Fruit fly (Drosophila melanogaster): Measurements from ENCODE around the gene CG42541.

CG42541 gene

DNA sequence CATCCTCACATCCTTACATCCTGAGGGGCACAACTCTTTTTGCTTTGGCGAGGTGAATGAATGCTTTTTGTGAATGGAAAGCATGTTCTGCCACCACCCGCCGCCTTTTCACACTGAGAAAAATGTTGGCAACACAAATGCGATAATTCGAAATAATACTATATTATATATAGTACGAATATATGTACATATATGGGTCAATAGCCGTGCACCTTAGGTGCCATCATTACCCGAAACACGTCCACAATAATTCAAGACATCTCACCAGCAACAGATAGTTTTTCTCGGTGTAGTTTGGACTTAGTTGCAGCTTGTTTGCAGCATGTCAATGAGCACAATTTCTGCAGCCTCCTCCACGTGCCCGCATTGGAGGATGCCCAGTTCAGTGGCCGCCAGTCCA is 1.3 kb upstream of the CG42541 start:
- TF ChIP-seq pan (optimal IDR thresholded peaks at IDR 0.05) (no peak), Dll (optimal IDR thresholded peaks at IDR 0.05) (no peak), usp (GFP tag; optimal IDR thresholded peaks at IDR 0.05) (no peak), CG8478 (optimal IDR thresholded peaks at IDR 0.05) (no peak), psq (optimal IDR thresholded peaks at IDR 0.05) (no peak), EcR (GFP tag; optimal IDR thresholded peaks at IDR 0.05) (no peak)

DNA sequence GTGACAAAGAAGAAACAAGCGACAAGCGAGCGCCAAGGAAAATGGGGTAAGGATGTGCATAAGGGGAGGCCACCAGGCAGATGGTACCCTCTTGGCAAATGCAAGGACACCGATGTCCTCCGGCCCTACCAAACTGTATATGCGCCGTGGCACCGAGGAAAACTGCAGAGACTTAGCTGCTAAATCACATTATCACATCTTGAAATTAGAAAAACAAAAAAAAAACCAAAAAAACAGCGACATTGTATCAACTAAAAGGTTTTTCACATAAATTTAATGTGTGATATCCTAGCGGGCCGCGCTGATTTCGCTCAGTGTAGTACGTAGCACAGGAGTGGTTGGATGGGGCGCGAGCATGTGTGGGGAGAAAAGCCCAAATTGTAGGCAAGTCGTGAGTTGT is 1.9 kb downstream of the CG42541 start:
- no peak for TF ChIP-seq CG8478 (optimal IDR thresholded peaks at IDR 0.05)
- no peak for TF ChIP-seq pan (optimal IDR thresholded peaks at IDR 0.05)
- TF ChIP-seq EcR (GFP tag; optimal IDR thresholded peaks at IDR 0.05), result no peak
- TF ChIP-seq usp (GFP tag; optimal IDR thresholded peaks at IDR 0.05), result no peak
- no peak for TF ChIP-seq Dll (optimal IDR thresholded peaks at IDR 0.05)
- TF ChIP-seq psq (optimal IDR thresholded peaks at IDR 0.05), result no peak

DNA sequence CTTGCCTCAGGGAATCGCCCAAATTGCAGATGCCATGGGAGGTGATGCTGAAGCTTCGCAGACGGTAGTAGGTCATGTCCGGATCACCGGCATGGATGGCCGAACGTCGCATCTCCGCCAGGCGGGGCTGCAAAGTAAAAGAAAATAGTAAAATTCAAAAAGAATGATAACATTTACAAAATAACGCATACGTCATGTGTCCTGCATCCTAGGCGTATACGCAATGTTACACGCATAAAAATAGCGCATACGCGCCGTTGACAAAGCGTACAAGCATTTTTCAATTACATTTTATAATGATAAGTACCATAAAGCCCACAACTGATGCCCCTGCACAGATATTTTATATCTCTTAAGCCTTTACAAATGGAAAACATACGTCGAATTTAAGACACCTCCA is 28.5 kb downstream of the CG42541 start:
- TF ChIP-seq usp (GFP tag; optimal IDR thresholded peaks at IDR 0.05), result no peak
- no peak for TF ChIP-seq pan (optimal IDR thresholded peaks at IDR 0.05)
- TF ChIP-seq psq (optimal IDR thresholded peaks at IDR 0.05), result no peak
- TF ChIP-seq CG8478 (optimal IDR thresholded peaks at IDR 0.05), result no peak
- TF ChIP-seq Dll (optimal IDR thresholded peaks at IDR 0.05), result no peak

DNA sequence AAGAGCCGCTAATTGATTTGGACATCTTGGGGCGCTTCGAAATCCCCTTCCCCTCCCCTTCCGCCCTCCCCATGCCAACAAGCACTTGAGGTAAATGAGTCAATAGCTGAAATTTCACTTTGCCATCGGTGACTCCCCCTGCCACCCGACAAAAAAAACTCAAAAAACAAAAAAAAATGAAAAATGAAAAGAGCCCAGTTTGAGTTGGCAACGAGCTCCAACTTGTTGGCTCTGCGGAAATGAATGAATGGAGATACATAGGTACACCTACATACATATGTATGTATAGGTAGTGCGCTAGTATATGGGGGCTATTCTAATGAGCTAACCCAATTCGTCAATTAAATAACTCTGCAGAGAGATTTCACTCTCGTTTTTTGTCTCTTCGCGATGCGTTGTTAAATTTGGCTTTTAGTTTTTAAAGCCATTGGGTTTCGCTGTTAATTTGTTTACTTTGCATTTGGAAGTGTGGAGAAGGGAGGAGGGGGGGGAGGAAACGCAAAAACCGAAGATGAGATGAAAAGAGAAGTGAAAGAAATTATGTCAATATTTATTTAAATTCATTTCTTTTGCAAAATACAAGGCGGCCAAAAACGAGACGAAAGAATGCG is 42.7 kb downstream of the CG42541 start:
- TF ChIP-seq pan (optimal IDR thresholded peaks at IDR 0.05), result no peak
- TF ChIP-seq CG8478 (optimal IDR thresholded peaks at IDR 0.05), result no peak
- no peak for TF ChIP-seq usp (GFP tag; optimal IDR thresholded peaks at IDR 0.05)
- no peak for TF ChIP-seq EcR (GFP tag; optimal IDR thresholded peaks at IDR 0.05)
- no peak for TF ChIP-seq Dll (optimal IDR thresholded peaks at IDR 0.05)
- no peak for TF ChIP-seq psq (optimal IDR thresholded peaks at IDR 0.05)

DNA sequence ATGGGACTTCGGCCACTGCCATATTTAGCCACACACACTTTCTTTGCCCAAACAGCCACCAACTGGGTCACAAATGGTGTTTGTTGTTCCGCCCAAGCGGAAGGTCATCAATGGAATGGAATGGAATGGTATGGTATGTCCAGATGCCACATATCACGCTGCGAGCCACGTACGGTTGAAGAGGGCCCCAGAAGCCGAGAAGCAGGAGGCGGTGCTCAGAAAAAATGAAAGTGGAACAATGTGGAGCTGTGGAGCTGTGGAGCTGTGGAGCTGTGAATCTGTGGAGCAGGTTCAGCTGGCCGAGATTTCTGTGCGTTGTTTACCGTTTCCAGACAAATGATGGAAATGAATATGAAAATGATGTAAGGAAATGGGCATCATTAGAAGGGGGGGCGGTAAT is 43.6 kb downstream of the CG42541 start:
- TF ChIP-seq CG8478 (optimal IDR thresholded peaks at IDR 0.05), result no peak
- no peak for TF ChIP-seq Dll (optimal IDR thresholded peaks at IDR 0.05)
- TF ChIP-seq pan (optimal IDR thresholded peaks at IDR 0.05), result no peak
- no peak for TF ChIP-seq psq (optimal IDR thresholded peaks at IDR 0.05)
- TF ChIP-seq usp (GFP tag; optimal IDR thresholded peaks at IDR 0.05), result no peak
- TF ChIP-seq EcR (GFP tag; optimal IDR thresholded peaks at IDR 0.05), result no peak

DNA sequence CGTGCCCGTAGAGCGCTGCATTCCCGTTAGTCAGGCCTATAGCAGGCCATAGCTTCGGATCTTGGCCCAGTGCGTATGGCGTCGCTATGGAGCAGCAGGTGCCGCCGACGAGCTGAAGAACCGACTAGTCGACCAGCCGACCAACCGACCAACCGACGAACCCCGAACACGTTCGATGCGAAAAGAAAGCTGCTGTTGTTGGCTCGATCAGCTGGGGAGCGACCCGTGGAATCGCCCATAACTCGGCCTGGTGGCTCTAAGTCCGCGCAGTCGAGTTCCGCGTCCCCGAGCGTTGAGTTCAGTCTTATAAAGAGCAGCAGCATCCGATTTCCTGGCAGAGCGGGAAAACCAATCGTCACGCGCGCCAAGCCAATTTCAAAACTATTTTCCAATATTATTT is 46.5 kb downstream of the CG42541 start, which contains the start of gene CG15239:
TSS of gene CG15239 (plus strand) at position 265 of the 400 bp plus-strand sequence.
- TF ChIP-seq EcR (GFP tag; optimal IDR thresholded peaks at IDR 0.05), result no peak
- TF ChIP-seq usp (GFP tag; optimal IDR thresholded peaks at IDR 0.05), result no peak
- TF ChIP-seq psq (optimal IDR thresholded peaks at IDR 0.05), result no peak
- no peak for TF ChIP-seq Dll (optimal IDR thresholded peaks at IDR 0.05)
- no peak for TF ChIP-seq pan (optimal IDR thresholded peaks at IDR 0.05)
- no peak for TF ChIP-seq CG8478 (optimal IDR thresholded peaks at IDR 0.05)

DNA sequence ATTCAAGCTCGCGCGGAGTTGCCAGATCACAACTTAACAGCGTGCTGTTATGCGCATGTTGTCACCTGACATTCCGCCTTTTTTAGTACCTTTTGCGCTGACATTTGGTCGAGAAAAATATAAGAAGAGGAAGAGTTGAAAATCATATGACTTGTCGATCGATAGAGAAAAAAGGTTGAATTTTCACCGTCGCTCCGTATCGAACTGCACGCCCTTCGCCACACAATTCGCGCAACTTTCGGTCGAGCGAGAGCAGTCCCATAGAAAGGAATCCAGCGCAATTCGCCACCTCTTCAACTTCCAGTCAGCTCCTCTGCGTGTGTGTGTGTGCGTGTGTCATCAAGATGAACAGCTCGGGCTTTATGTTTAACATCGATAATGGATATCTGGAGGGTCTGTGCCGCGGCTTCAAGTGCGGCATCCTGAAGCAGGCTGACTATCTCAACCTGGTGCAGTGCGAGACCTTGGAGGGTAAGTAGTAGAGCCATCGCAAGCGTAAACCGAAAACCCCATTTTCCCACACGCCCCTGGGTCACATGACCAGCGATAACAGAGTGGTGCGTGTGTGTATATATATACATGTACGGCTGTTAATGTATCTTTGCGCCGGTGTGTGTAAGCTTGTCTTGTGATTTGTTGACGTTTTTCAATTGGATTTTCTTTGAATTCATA is 49.6 kb downstream of the CG42541 start, which contains the start of gene VhaAC39-1:
TSS of gene VhaAC39-1 (plus strand) at position 104 of the 672 bp plus-strand sequence.
- TF ChIP-seq pan (optimal IDR thresholded peaks at IDR 0.05), result no peak
- TF ChIP-seq psq (optimal IDR thresholded peaks at IDR 0.05), result no peak
- TF ChIP-seq CG8478 (optimal IDR thresholded peaks at IDR 0.05), result no peak
- no peak for TF ChIP-seq usp (GFP tag; optimal IDR thresholded peaks at IDR 0.05)
- TF ChIP-seq Dll (optimal IDR thresholded peaks at IDR 0.05), result no peak
- no peak for TF ChIP-seq EcR (GFP tag; optimal IDR thresholded peaks at IDR 0.05)

DNA sequence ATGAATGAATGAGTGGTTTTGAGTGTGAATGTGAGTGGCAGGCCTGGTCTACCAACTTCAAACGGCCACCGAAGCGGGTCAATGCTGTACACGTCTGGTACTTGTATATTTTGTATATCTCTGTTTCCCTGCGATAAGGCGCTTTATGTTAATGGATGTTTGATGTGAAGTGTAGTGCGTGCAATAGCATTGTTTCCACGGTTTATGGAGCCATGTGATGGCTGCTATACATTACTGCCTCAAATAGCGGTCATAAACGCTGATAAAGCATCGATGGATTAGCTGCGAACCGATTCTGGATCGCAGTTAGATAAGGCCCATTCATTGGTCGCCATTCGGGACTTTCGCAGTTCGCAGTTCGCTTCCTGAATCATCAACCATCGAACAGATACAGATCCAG is 55.4 kb downstream of the CG42541 start:
- TF ChIP-seq Dll (optimal IDR thresholded peaks at IDR 0.05), result no peak
- TF ChIP-seq psq (optimal IDR thresholded peaks at IDR 0.05), result no peak
- no peak for TF ChIP-seq EcR (GFP tag; optimal IDR thresholded peaks at IDR 0.05)
- TF ChIP-seq pan (optimal IDR thresholded peaks at IDR 0.05), result no peak
- TF ChIP-seq CG8478 (optimal IDR thresholded peaks at IDR 0.05), result no peak
- no peak for TF ChIP-seq usp (GFP tag; optimal IDR thresholded peaks at IDR 0.05)

DNA sequence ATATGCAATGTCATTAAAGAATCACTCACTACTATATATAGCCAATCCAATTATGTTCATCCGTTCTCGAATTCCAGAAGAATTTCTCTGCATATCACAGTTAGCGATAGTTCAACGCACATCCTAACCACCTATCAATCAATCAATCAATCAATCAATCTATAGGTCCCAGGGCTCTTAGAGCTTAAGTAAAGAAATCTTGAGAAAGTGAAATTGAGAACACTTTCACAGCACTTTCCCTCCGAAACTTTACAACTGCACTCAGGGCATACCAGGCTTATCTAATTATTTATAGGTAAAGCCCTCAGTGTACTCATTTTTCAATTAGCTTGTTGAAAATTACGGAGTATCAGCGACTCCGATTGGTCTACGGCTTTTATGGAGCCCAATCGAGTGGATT is 55.9 kb downstream of the CG42541 start:
- TF ChIP-seq EcR (GFP tag; optimal IDR thresholded peaks at IDR 0.05), result no peak
- TF ChIP-seq usp (GFP tag; optimal IDR thresholded peaks at IDR 0.05), result no peak
- no peak for TF ChIP-seq psq (optimal IDR thresholded peaks at IDR 0.05)
- no peak for TF ChIP-seq CG8478 (optimal IDR thresholded peaks at IDR 0.05)
- TF ChIP-seq Dll (optimal IDR thresholded peaks at IDR 0.05), result no peak
- no peak for TF ChIP-seq pan (optimal IDR thresholded peaks at IDR 0.05)

DNA sequence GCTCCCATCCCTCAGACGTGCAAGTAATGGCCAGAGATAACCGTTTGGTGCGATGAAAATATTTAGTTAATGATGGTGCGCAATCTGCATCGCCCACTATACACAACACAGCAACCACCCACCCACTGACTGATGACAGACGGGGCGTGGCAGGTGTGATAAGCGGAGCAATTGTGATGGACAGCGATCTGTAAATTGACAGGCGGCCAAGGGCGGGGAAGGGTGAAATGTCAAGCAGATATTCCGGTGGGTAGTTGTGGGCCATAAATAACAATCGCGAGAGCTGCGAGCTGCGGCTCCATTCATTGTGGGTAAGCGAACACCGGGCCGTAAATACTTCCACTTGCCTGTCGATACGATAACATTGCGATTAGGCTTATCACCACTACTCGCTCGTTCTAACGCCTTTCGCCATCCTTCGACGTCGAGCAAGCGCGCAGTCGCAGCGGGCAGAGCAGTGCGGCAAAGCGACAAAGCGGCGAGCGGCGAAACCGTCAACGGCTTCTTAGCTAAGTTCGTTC is 58.4 kb downstream of the CG42541 start, which contains the start of gene yin:
TSS of gene yin (minus strand) at position 51 of the 521 bp plus-strand sequence.
- TF ChIP-seq EcR (GFP tag; optimal IDR thresholded peaks at IDR 0.05) (no peak), usp (GFP tag; optimal IDR thresholded peaks at IDR 0.05) (no peak), psq (optimal IDR thresholded peaks at IDR 0.05) (no peak), pan (optimal IDR thresholded peaks at IDR 0.05) (no peak), CG8478 (optimal IDR thresholded peaks at IDR 0.05) (no peak), Dll (optimal IDR thresholded peaks at IDR 0.05) (no peak)

DNA sequence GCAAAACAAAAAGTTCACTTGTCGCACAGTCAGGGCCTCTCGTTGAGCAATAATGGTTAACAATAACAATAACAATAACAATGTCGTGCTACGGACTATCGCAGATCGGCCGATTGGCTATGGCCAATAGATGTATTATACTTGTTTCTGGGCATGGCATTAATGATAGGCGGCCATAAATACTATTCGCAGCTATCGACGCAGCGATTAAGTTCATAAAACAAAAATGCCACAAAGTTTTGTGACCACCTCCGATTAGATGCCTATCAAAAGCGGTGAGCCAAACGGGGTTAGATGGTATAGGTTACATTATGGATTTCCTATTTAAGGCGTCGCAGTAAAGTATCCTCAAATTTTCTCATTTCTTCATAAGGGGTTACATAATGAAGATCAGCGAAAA is 59.8 kb downstream of the CG42541 start:
- TF ChIP-seq CG8478 (optimal IDR thresholded peaks at IDR 0.05) (no peak), Dll (optimal IDR thresholded peaks at IDR 0.05) (no peak), EcR (GFP tag; optimal IDR thresholded peaks at IDR 0.05) (no peak), usp (GFP tag; optimal IDR thresholded peaks at IDR 0.05) (no peak)

DNA sequence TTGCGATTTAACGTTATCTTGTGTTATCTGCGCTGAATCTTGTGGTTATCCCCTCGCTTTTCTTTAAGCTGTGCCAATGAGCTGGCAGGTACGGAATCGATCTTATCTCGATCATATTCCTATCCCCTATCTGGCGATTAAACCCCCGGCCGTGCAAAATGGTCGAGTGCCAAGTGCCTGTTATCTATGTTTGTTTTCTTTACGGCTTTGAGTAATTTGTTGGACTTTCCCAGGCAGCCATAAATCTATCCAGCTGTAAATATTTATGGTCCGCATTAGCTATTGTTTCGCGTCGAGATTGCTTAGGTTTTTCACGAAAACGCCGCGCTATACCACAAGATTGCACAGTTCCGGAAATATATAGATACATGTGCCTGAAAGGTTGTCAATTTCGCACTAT is 61.3 kb downstream of the CG42541 start:
- TF ChIP-seq CG8478 (optimal IDR thresholded peaks at IDR 0.05) (no peak), psq (optimal IDR thresholded peaks at IDR 0.05) (no peak), Dll (optimal IDR thresholded peaks at IDR 0.05) (no peak), usp (GFP tag; optimal IDR thresholded peaks at IDR 0.05) (no peak), EcR (GFP tag; optimal IDR thresholded peaks at IDR 0.05) (no peak), pan (optimal IDR thresholded peaks at IDR 0.05) (no peak)

All from whole organism.